Fruit fly (Drosophila melanogaster) whole organism, embryonic: ENCODE measurements around the gene Pits.
A peak's percentile ranks its signal among the peaks of the same experiment; 100 is the strongest.

ENCODE experiments used
- Atf6 ChIP-seq: fragments of 200-800 bp; sonication (Bioruptor generic); IDR thresholded peaks from 2 replicates; pipeline ENCODE4 v1.3.6; 2022; ENCODE audit warnings: missing biosample characterization, missing genetic modification characterization
- Bgb ChIP-seq: fragments of 200-800 bp; sonication (Bioruptor generic); IDR thresholded peaks from 2 replicates; pipeline ENCODE4 v1.3.6; 2022; ENCODE audit warnings: missing biosample characterization, missing genetic modification characterization; ENCODE audit not compliant: partially characterized antibody
- CG10209 ChIP-seq: fragments of 200-800 bp; sonication (Bioruptor generic); optimal IDR thresholded peaks from 3 replicates; lab custom pipeline; 2017; ENCODE audit warnings: missing biosample characterization, mild to moderate bottlenecking, missing genetic modification characterization, missing genetic modification reagents
- CG10543 ChIP-seq: fragments of 200-800 bp; sonication (Bioruptor generic); optimal IDR thresholded peaks from 3 replicates; lab custom pipeline; 2017; ENCODE audit warnings: missing biosample characterization, mild to moderate bottlenecking, missing genetic modification characterization, moderate library complexity
- CG10959 ChIP-seq: fragments of 200-800 bp; sonication (Bioruptor generic); IDR thresholded peaks from 2 replicates; pipeline ENCODE4 v1.3.6; 2022; ENCODE audit warnings: missing biosample characterization, missing genetic modification characterization
- CG10979 ChIP-seq: fragments of 200-800 bp; sonication (Bioruptor generic); optimal IDR thresholded peaks from 2 replicates; lab custom pipeline; 2018; ENCODE audit warnings: missing biosample characterization, mild to moderate bottlenecking, missing genetic modification characterization, moderate library complexity
- CG12104 ChIP-seq: fragments of 200-800 bp; sonication (Bioruptor generic); optimal IDR thresholded peaks from 3 replicates; lab custom pipeline; 2016; ENCODE audit warnings: missing biosample characterization, missing genetic modification characterization
- CG14710 ChIP-seq: fragments of 200-800 bp; sonication (Bioruptor generic); optimal IDR thresholded peaks from 3 replicates; lab custom pipeline; 2019; ENCODE audit warnings: missing biosample characterization, mild to moderate bottlenecking, missing genetic modification characterization, moderate library complexity
- CG1603 ChIP-seq: fragments of 200-800 bp; sonication (Bioruptor generic); optimal IDR thresholded peaks from 2 replicates; lab custom pipeline; 2019; ENCODE audit warnings: missing biosample characterization, mild to moderate bottlenecking, missing genetic modification characterization, moderate library complexity
- CG17328 ChIP-seq: fragments of 200-800 bp; sonication (Bioruptor generic); IDR thresholded peaks from 2 replicates; pipeline ENCODE4 v1.3.6; 2022; ENCODE audit warnings: missing biosample characterization, missing genetic modification characterization
- CG18262 ChIP-seq: fragments of 200-800 bp; optimal IDR thresholded peaks from 3 replicates; lab custom pipeline; 2019; ENCODE audit warnings: missing biosample characterization, mild to moderate bottlenecking, missing genetic modification characterization, moderate library complexity
- CG2116 ChIP-seq: fragments of 200-800 bp; sonication (Bioruptor generic); optimal IDR thresholded peaks from 3 replicates; lab custom pipeline; 2018; ENCODE audit warnings: missing biosample characterization, mild to moderate bottlenecking, missing genetic modification characterization
- CG2120 ChIP-seq: fragments of 200-800 bp; sonication (Bioruptor generic); optimal IDR thresholded peaks from 3 replicates; lab custom pipeline; 2016; ENCODE audit warnings: missing biosample characterization, missing genetic modification characterization
- CG2129 ChIP-seq: fragments of 200-800 bp; sonication (Bioruptor generic); IDR thresholded peaks from 2 replicates; pipeline ENCODE4 v1.3.6; 2022; ENCODE audit warnings: missing biosample characterization, missing genetic modification characterization; ENCODE audit not compliant: partially characterized antibody
- CG30431 ChIP-seq: fragments of 200-800 bp; sonication (Bioruptor generic); optimal IDR thresholded peaks from 2 replicates; lab custom pipeline; 2017; ENCODE audit warnings: missing biosample characterization, missing genetic modification characterization
- CG3065 ChIP-seq: fragments of 200-800 bp; sonication (Bioruptor generic); optimal IDR thresholded peaks from 2 replicates; lab custom pipeline; 2016; ENCODE audit warnings: missing biosample characterization, missing genetic modification characterization
- CG32772 ChIP-seq: fragments of 200-800 bp; sonication (Bioruptor generic); IDR thresholded peaks from 2 replicates; pipeline ENCODE4 v1.3.6; 2022; ENCODE audit warnings: missing biosample characterization, missing genetic modification characterization
- CG33557 ChIP-seq: fragments of 200-800 bp; sonication (Bioruptor generic); optimal IDR thresholded peaks from 2 replicates; lab custom pipeline; 2019; ENCODE audit warnings: missing biosample characterization, mild to moderate bottlenecking, missing genetic modification characterization, moderate library complexity
- CG3726 ChIP-seq: fragments of 200-800 bp; sonication (Bioruptor generic); IDR thresholded peaks from 3 replicates; pipeline ENCODE4, ENCODE4 v1.3.6; 2022; ENCODE audit warnings: missing biosample characterization, missing genetic modification characterization
- CG7786 ChIP-seq: fragments of 200-800 bp; sonication (Bioruptor generic); optimal IDR thresholded peaks from 2 replicates; lab custom pipeline; 2016; ENCODE audit warnings: missing biosample characterization, missing genetic modification characterization
- CG7987 ChIP-seq: fragments of 200-800 bp; sonication (Bioruptor generic); optimal IDR thresholded peaks from 2 replicates; lab custom pipeline; 2018; ENCODE audit warnings: missing biosample characterization, mild to moderate bottlenecking, missing genetic modification characterization, moderate library complexity
- CG8924 ChIP-seq: fragments of 200-800 bp; optimal IDR thresholded peaks from 3 replicates; lab custom pipeline; 2019; ENCODE audit warnings: missing biosample characterization, mild to moderate bottlenecking, missing genetic modification characterization, moderate library complexity
- HLH54F ChIP-seq: fragments of 200-800 bp; sonication (Bioruptor generic); optimal IDR thresholded peaks from 3 replicates; lab custom pipeline; 2016; ENCODE audit warnings: missing biosample characterization, missing genetic modification characterization
- Hr51 ChIP-seq, 2 experiments: fragments of 200-800 bp; sonication (Bioruptor generic); optimal IDR thresholded peaks; 2 replicates in 1 of 2; 3 replicates in 1 of 2; lab custom pipeline; 2016 to 2018; ENCODE audit warnings: missing biosample characterization in 2 of 2, missing genetic modification characterization in 2 of 2, mild to moderate bottlenecking in 1 of 2, moderate library complexity in 1 of 2
- Hr78 ChIP-seq, 2 experiments: fragments of 200-800 bp in 1 of 2; fragments of >200 bp in 1 of 2; sonication (Bioruptor generic) in 1 of 2; optimal IDR thresholded peaks; 2 replicates each; lab custom pipeline; 2017 to 2019; ENCODE audit warnings: missing biosample characterization in 2 of 2, missing genetic modification characterization in 2 of 2, mild to moderate bottlenecking in 1 of 2, moderate library complexity in 1 of 2
- Med ChIP-seq: fragments of 200-800 bp; sonication (Bioruptor generic); peaks from one replicate; lab custom pipeline; 2016; ENCODE audit warnings: missing biosample characterization, missing genetic modification characterization, mild to moderate bottlenecking, inconsistent platforms, moderate library complexity
- Nf-YC ChIP-seq: fragments of 200-800 bp; optimal IDR thresholded peaks from 3 replicates; lab custom pipeline; 2019; ENCODE audit warnings: missing biosample characterization, mild to moderate bottlenecking, missing genetic modification characterization, moderate library complexity
- Sry-δ ChIP-seq: fragments of 200-800 bp; sonication (Bioruptor generic); optimal IDR thresholded peaks from 2 replicates; lab custom pipeline; 2016; ENCODE audit warnings: missing biosample characterization, missing genetic modification characterization
- Xbp1 ChIP-seq: fragments of 200-800 bp; sonication (Bioruptor generic); optimal IDR thresholded peaks from 3 replicates; lab custom pipeline; 2016; ENCODE audit warnings: missing biosample characterization, mild to moderate bottlenecking, missing genetic modification characterization
- ab ChIP-seq: fragments of 200-800 bp; sonication (Bioruptor generic); optimal IDR thresholded peaks from 2 replicates; lab custom pipeline; 2016; ENCODE audit warnings: missing biosample characterization, missing genetic modification characterization
- corto ChIP-seq: fragments of 200-800 bp; sonication (Bioruptor generic); optimal IDR thresholded peaks from 2 replicates; lab custom pipeline; 2016; ENCODE audit warnings: missing biosample characterization, mild to moderate bottlenecking, missing genetic modification characterization, moderate library complexity
- crol ChIP-seq: fragments of 200-800 bp; sonication (Bioruptor generic); IDR thresholded peaks from 2 replicates; pipeline ENCODE4 v1.3.6; 2022; ENCODE audit warnings: missing biosample characterization, missing genetic modification characterization
- dysf ChIP-seq: fragments of 200-800 bp; sonication (Bioruptor generic); IDR thresholded peaks from 3 replicates; pipeline ENCODE4 v1.3.6; 2022; ENCODE audit warnings: missing biosample characterization, missing genetic modification characterization
- gem ChIP-seq: fragments of 200-800 bp; sonication (Bioruptor generic); optimal IDR thresholded peaks from 2 replicates; lab custom pipeline; 2019; ENCODE audit warnings: missing biosample characterization, mild to moderate bottlenecking, missing genetic modification characterization, moderate library complexity
- hkb ChIP-seq, 2 experiments: fragments of 200-800 bp in 1 of 2; fragments of >200 bp in 1 of 2; sonication (Bioruptor generic) in 1 of 2; IDR thresholded peaks in 1 of 2; optimal IDR thresholded peaks in 1 of 2; 2 replicates each; pipeline versions ENCODE4 v1.3.6 to Lab custom; 2017 to 2022; ENCODE audit warnings: missing biosample characterization in 1 of 2, missing genetic modification characterization in 1 of 2
- luna ChIP-seq: fragments of 200-800 bp; sonication (Bioruptor generic); optimal IDR thresholded peaks from 2 replicates; lab custom pipeline; 2016; ENCODE audit warnings: missing biosample characterization, missing genetic modification characterization
- nom ChIP-seq: fragments of 200-800 bp; sonication (Bioruptor generic); optimal IDR thresholded peaks from 2 replicates; lab custom pipeline; 2017; ENCODE audit warnings: missing biosample characterization, missing genetic modification characterization, mild to moderate bottlenecking, moderate library complexity, missing genetic modification reagents
- phol ChIP-seq: fragments of 200-800 bp; sonication (Bioruptor generic); optimal IDR thresholded peaks from 3 replicates; lab custom pipeline; 2018; ENCODE audit warnings: missing biosample characterization, mild to moderate bottlenecking, missing genetic modification characterization, moderate library complexity
- prd ChIP-seq, 3 experiments: fragments of >200 bp in 2 of 3; fragments of 200-800 bp in 1 of 3; sonication (Bioruptor generic) in 1 of 3; optimal IDR thresholded peaks in 2 of 3; IDR thresholded peaks in 1 of 3; 2 replicates in 2 of 3; 3 replicates in 1 of 3; pipeline versions ENCODE4 v1.3.6 to Lab custom; 2017 to 2022; ENCODE audit warnings: missing biosample characterization in 1 of 3, missing genetic modification characterization in 1 of 3
- repo ChIP-seq: fragments of 200-800 bp; sonication (Bioruptor generic); optimal IDR thresholded peaks from 2 replicates; lab custom pipeline; 2016; ENCODE audit warnings: missing biosample characterization, missing genetic modification characterization
- sc ChIP-seq, 3 experiments: fragments of >200 bp in 2 of 3; fragments of 200-800 bp in 1 of 3; sonication (Bioruptor generic) in 1 of 3; optimal IDR thresholded peaks; 2 replicates in 2 of 3; 3 replicates in 1 of 3; lab custom pipeline; 2017; ENCODE audit warnings: mild to moderate bottlenecking in 1 of 3, missing biosample characterization in 1 of 3, missing genetic modification characterization in 1 of 3, missing genetic modification reagents in 1 of 3
- tap ChIP-seq: fragments of 200-800 bp; optimal IDR thresholded peaks from 3 replicates; lab custom pipeline; 2019; ENCODE audit warnings: missing biosample characterization, mild to moderate bottlenecking, missing genetic modification characterization, moderate library complexity
- toy ChIP-seq: fragments of 200-800 bp; sonication (Bioruptor generic); IDR thresholded peaks from 2 replicates; pipeline ENCODE4 v1.3.6; 2022; ENCODE audit warnings: missing biosample characterization, missing genetic modification characterization
- unpg ChIP-seq: fragments of 200-800 bp; sonication (Bioruptor generic); optimal IDR thresholded peaks from 3 replicates; lab custom pipeline; 2018; ENCODE audit warnings: missing biosample characterization, mild to moderate bottlenecking, missing genetic modification characterization, moderate library complexity
- z ChIP-seq: fragments of 200-800 bp; sonication (Bioruptor generic); IDR thresholded peaks from 3 replicates; pipeline ENCODE4 v1.3.6; 2022; ENCODE audit warnings: missing biosample characterization, missing genetic modification characterization

The Pits gene

dm6 chrX:12592121-12592466, 9.1 kb upstream of the Pits start, which contains the start of gene LIMK1 (continued):
- TF ChIP-seq CG2116 (GFP tag; lab: Kevin White, UChicago) (peak; percentile 60), ab (GFP tag; lab: Kevin White, UChicago) (no peak), CG10209 (GFP tag; lab: Kevin White, UChicago) (no peak), CG32772 (GFP tag; lab: Robert Waterston, UW) (no peak), CG3065 (no peak), Sry-δ (GFP tag; lab: Kevin White, UChicago) (peak; percentile 55), CG8924 (tag; lab: Kevin White, UChicago) (peak; percentile 43), CG10959 (GFP tag; lab: Robert Waterston, UW) (no peak), phol (tag; lab: Kevin White, UChicago) (peak; percentile 44), CG12104 (GFP tag; lab: Kevin White, UChicago) (no peak), Bgb (GFP tag; lab: Robert Waterston, UW) (peak; percentile 49; the same call in 1 of the 2 replicates), CG14710 (tag; lab: Kevin White, UChicago) (peak; percentile 66), Xbp1 (GFP tag; lab: Kevin White, UChicago) (no peak), corto (GFP tag; lab: Kevin White, UChicago) (no peak)

- peak; percentile 64 for TF ChIP-seq nom (GFP tag; lab: Kevin White, UChicago)
- TF ChIP-seq CG10979 (tag; lab: Kevin White, UChicago): peak; percentile 66
- no peak for TF ChIP-seq CG3726 (GFP tag; lab: Robert Waterston, UW)
- TF ChIP-seq CG33557: peak; percentile 45
- peak; percentile 32 for TF ChIP-seq CG7786 (GFP tag; lab: Kevin White, UChicago)
- TF ChIP-seq CG30431 (GFP tag; lab: Kevin White, UChicago): peak; percentile 25
- no peak for TF ChIP-seq Atf6 (GFP tag; lab: Robert Waterston, UW)
- TF ChIP-seq luna (GFP tag; lab: Kevin White, UChicago): peak; percentile 6
- TF ChIP-seq CG1603 (tag; lab: Kevin White, UChicago): peak; percentile 46
- peak; percentile 38 for TF ChIP-seq unpg (GFP tag; lab: Kevin White, UChicago)
- no peak for TF ChIP-seq sc (optimal IDR thresholded peaks at IDR 0.05; lab: Kevin White, UChicago)
- TF ChIP-seq sc (GFP tag; optimal IDR thresholded peaks at IDR 0.05; lab: Kevin White, UChicago): peak; percentile 35
- no peak for TF ChIP-seq CG7987 (GFP tag; lab: Kevin White, UChicago)
- peak; percentile 68 for TF ChIP-seq CG18262
- TF ChIP-seq hkb (optimal IDR thresholded peaks at IDR 0.05; lab: Kevin White, UChicago): no peak
- TF ChIP-seq hkb (GFP tag; IDR thresholded peaks at IDR 0.05; lab: Robert Waterston, UW): no peak
- no peak for TF ChIP-seq CG2129 (GFP tag; lab: Robert Waterston, UW)
- TF ChIP-seq dysf (GFP tag; lab: Robert Waterston, UW): 0 out of 3 replicates have a peak, but pooled peaks have one; percentile 41
- no peak for TF ChIP-seq tap (tag; lab: Kevin White, UChicago)
- peak; percentile 13 to 64 for TF ChIP-seq Hr51 (GFP tag; optimal IDR thresholded peaks at IDR 0.05; lab: Kevin White, UChicago)
- TF ChIP-seq CG10543 (GFP tag; lab: Kevin White, UChicago): peak; percentile 52
- TF ChIP-seq Nf-YC: peak; percentile 56
- no peak for TF ChIP-seq z
- TF ChIP-seq prd (optimal IDR thresholded peaks at IDR 0.05; lab: Kevin White, UChicago): no peak
- no peak; the same call in 2 of the 3 replicates for TF ChIP-seq prd (GFP tag; IDR thresholded peaks at IDR 0.05; lab: Robert Waterston, UW)
- TF ChIP-seq crol: no peak
- peak; percentile 79 for TF ChIP-seq Med (GFP tag; lab: Kevin White, UChicago)
- TF ChIP-seq toy (GFP tag; lab: Robert Waterston, UW): no peak
- TF ChIP-seq HLH54F (GFP tag; lab: Kevin White, UChicago): peak; percentile 1
- peak in 1 of 2 experiments; percentile 66 for TF ChIP-seq Hr78 (GFP tag; optimal IDR thresholded peaks at IDR 0.05; lab: Kevin White, UChicago)
- peak; percentile 70 for TF ChIP-seq gem (tag; lab: Kevin White, UChicago)
- TF ChIP-seq CG17328 (GFP tag; lab: Robert Waterston, UW): 0 out of 2 replicates have a peak, but pooled peaks have one; percentile 10
- peak; percentile 23 for TF ChIP-seq repo (GFP tag; lab: Kevin White, UChicago)
- peak; percentile 31 for TF ChIP-seq CG2120 (GFP tag; lab: Kevin White, UChicago)
These were observed 8.5 kb upstream of the Pits start for dm6 chrX:12591223-12592120.
